Worm (Caenorhabditis elegans) whole organism, L3 larva: Measurements from ENCODE around the gene pcrg-1.

Experiments
- R02D3.7 ChIP-seq: fragments of 150-350 bp; optimal IDR thresholded peaks from 2 replicates; lab custom pipeline; 2014; ENCODE audit warnings: missing biosample characterization, missing genetic modification characterization
- ceh-16 ChIP-seq: sonication (generic microtip); optimal IDR thresholded peaks from 2 replicates; lab custom pipeline; 2017; ENCODE audit warnings: missing biosample characterization, missing genetic modification characterization
- ceh-82 ChIP-seq: fragments of 150-350 bp; optimal IDR thresholded peaks from 2 replicates; lab custom pipeline; 2014; ENCODE audit warnings: missing biosample characterization, missing genetic modification characterization
- ceh-9 ChIP-seq: sonication (generic microtip); optimal IDR thresholded peaks from 2 replicates; lab custom pipeline; 2018; ENCODE audit warnings: missing biosample characterization, missing genetic modification characterization
- daf-12 ChIP-seq: fragments of 150-350 bp; optimal IDR thresholded peaks from 2 replicates; lab custom pipeline; 2014; ENCODE audit warnings: missing biosample characterization, missing genetic modification reagents, missing genetic modification characterization
- egl-27 ChIP-seq: sonication (generic microtip); optimal IDR thresholded peaks from 4 replicates; lab custom pipeline; 2017; ENCODE audit warnings: missing biosample characterization, missing genetic modification reagents, missing genetic modification characterization
- egl-5 ChIP-seq: fragments of 150-350 bp; optimal IDR thresholded peaks from 2 replicates; lab custom pipeline; 2017; ENCODE audit warnings: missing biosample characterization, missing genetic modification reagents, missing genetic modification characterization, inconsistent platforms
- elt-2 ChIP-seq: sonication (generic microtip); optimal IDR thresholded peaks from 2 replicates; lab custom pipeline; 2016; ENCODE audit warnings: missing genetic modification reagents, mild to moderate bottlenecking, missing genetic modification characterization, missing compliant biosample characterization
- elt-3 ChIP-seq, 3 experiments: fragments of 150-350 bp in 1 of 3; sonication (generic microtip) in 2 of 3; optimal IDR thresholded peaks; 2 replicates in 2 of 3; 4 replicates in 1 of 3; lab custom pipeline; 2014 to 2017; ENCODE audit warnings: missing biosample characterization in 3 of 3, missing genetic modification characterization in 3 of 3
- eor-1 ChIP-seq, 2 experiments: fragments of 150-350 bp; optimal IDR thresholded peaks; 2 replicates each; lab custom pipeline; 2014 to 2018; ENCODE audit warnings: missing biosample characterization in 2 of 2, missing genetic modification characterization in 2 of 2
- fkh-10 ChIP-seq: sonication (generic microtip); optimal IDR thresholded peaks from 2 replicates; lab custom pipeline; 2017; ENCODE audit warnings: missing biosample characterization, missing genetic modification reagents, missing genetic modification characterization
- fos-1 ChIP-seq: fragments of 150-350 bp; optimal IDR thresholded peaks from 2 replicates; lab custom pipeline; 2014; ENCODE audit warnings: missing biosample characterization, missing genetic modification characterization
- hmg-11 ChIP-seq: sonication (generic microtip); optimal IDR thresholded peaks from 2 replicates; lab custom pipeline; 2016; ENCODE audit warnings: missing genetic modification characterization, missing compliant biosample characterization
- jun-1 ChIP-seq: fragments of 150-350 bp; optimal IDR thresholded peaks from 2 replicates; lab custom pipeline; 2014; ENCODE audit warnings: missing biosample characterization, missing genetic modification reagents, missing genetic modification characterization
- lin-15B ChIP-seq: fragments of 150-350 bp; optimal IDR thresholded peaks from 2 replicates; lab custom pipeline; 2014; ENCODE audit warnings: missing biosample characterization, missing genetic modification characterization
- lin-39 ChIP-seq: fragments of 150-350 bp; optimal IDR thresholded peaks from 2 replicates; lab custom pipeline; 2018; ENCODE audit warnings: missing biosample characterization, missing genetic modification reagents, missing genetic modification characterization
- lsy-12 ChIP-seq: sonication (generic microtip); optimal IDR thresholded peaks from 2 replicates; lab custom pipeline; 2016; ENCODE audit warnings: mild to moderate bottlenecking, missing genetic modification characterization, missing compliant biosample characterization
- mdl-1 ChIP-seq: fragments of 150-350 bp; optimal IDR thresholded peaks from 2 replicates; lab custom pipeline; 2014; ENCODE audit warnings: missing biosample characterization, missing genetic modification characterization
- nfya-1 ChIP-seq: sonication (generic microtip); optimal IDR thresholded peaks from 2 replicates; lab custom pipeline; 2017; ENCODE audit warnings: missing genetic modification characterization, mild to moderate bottlenecking, missing compliant biosample characterization, antibody characterized with exemption, moderate library complexity; ENCODE audit not compliant: insufficient read depth
- nhr-11 ChIP-seq: fragments of 150-350 bp; optimal IDR thresholded peaks from 2 replicates; lab custom pipeline; 2014; ENCODE audit warnings: missing biosample characterization, missing genetic modification characterization
- nhr-237 ChIP-seq: fragments of 150-350 bp; optimal IDR thresholded peaks from 2 replicates; lab custom pipeline; 2014; ENCODE audit warnings: missing biosample characterization, missing genetic modification characterization
- nhr-25 ChIP-seq: sonication (generic microtip); optimal IDR thresholded peaks from 2 replicates; lab custom pipeline; 2017; ENCODE audit warnings: missing biosample characterization, missing genetic modification characterization
- nhr-28 ChIP-seq: fragments of 150-350 bp; optimal IDR thresholded peaks from 2 replicates; lab custom pipeline; 2014; ENCODE audit warnings: missing biosample characterization, missing genetic modification characterization
- nhr-43 ChIP-seq: sonication (generic microtip); optimal IDR thresholded peaks from 2 replicates; lab custom pipeline; 2016; ENCODE audit warnings: mild to moderate bottlenecking, missing genetic modification characterization, missing compliant biosample characterization; ENCODE audit not compliant: poor library complexity, severe bottlenecking
- nhr-67 ChIP-seq: fragments of 150-350 bp; optimal IDR thresholded peaks from 2 replicates; lab custom pipeline; 2014; ENCODE audit warnings: missing biosample characterization, missing genetic modification characterization
- nhr-76 ChIP-seq: fragments of 150-350 bp; sonication (generic microtip); optimal IDR thresholded peaks from 5 replicates; lab custom pipeline; 2014; ENCODE audit warnings: missing biosample characterization, missing genetic modification characterization
- nhr-77 ChIP-seq: fragments of 150-350 bp; optimal IDR thresholded peaks from 2 replicates; lab custom pipeline; 2014; ENCODE audit warnings: missing biosample characterization, missing genetic modification characterization
- pha-4 ChIP-seq: fragments of 150-350 bp; optimal IDR thresholded peaks from 2 replicates; lab custom pipeline; 2014; ENCODE audit warnings: missing biosample characterization, missing genetic modification reagents, missing genetic modification characterization
- pqm-1 ChIP-seq: fragments of 150-350 bp; optimal IDR thresholded peaks from 2 replicates; lab custom pipeline; 2017; ENCODE audit warnings: missing biosample characterization, missing genetic modification characterization, inconsistent platforms
- sea-2 ChIP-seq: fragments of 150-350 bp; sonication (generic microtip); optimal IDR thresholded peaks from 4 replicates; lab custom pipeline; 2014; ENCODE audit warnings: missing biosample characterization, missing genetic modification reagents, missing genetic modification characterization
- snpc-4 ChIP-seq: fragments of 150-350 bp; optimal IDR thresholded peaks from 2 replicates; lab custom pipeline; 2014; ENCODE audit warnings: missing biosample characterization, missing genetic modification characterization
- unc-39 ChIP-seq: sonication (generic microtip); optimal IDR thresholded peaks from 4 replicates; lab custom pipeline; 2017; ENCODE audit warnings: missing biosample characterization, missing genetic modification characterization
- unc-62 ChIP-seq: fragments of 150-350 bp; sonication (generic microtip); optimal IDR thresholded peaks from 4 replicates; lab custom pipeline; 2014; ENCODE audit warnings: missing biosample characterization, missing genetic modification reagents, missing genetic modification characterization
- zag-1 ChIP-seq: fragments of 150-350 bp; optimal IDR thresholded peaks from 2 replicates; lab custom pipeline; 2014; ENCODE audit warnings: missing biosample characterization, missing genetic modification characterization
- ztf-11 ChIP-seq: fragments of 150-350 bp; optimal IDR thresholded peaks from 2 replicates; lab custom pipeline; 2014; ENCODE audit warnings: missing biosample characterization, missing genetic modification characterization
- ztf-4 ChIP-seq: fragments of 150-350 bp; optimal IDR thresholded peaks from 2 replicates; lab custom pipeline; 2014; ENCODE audit warnings: missing biosample characterization, missing genetic modification characterization

pcrg-1 gene

ce11 chrII:7174843-7175242, 25.5 kb upstream of the pcrg-1 start, which contains the start of gene glc-4:
glc-4 (minus strand) TSS chrII:7174943.
- TF ChIP-seq nhr-76 (tag; lab: Kevin White, UChicago) (no peak), mdl-1 (tag; lab: Kevin White, UChicago) (no peak), pqm-1 (tag; lab: Kevin White, UChicago) (no peak), ztf-11 (tag; lab: Kevin White, UChicago) (no peak), nhr-237 (tag; lab: Kevin White, UChicago) (no peak), elt-2 (no peak), snpc-4 (tag; lab: Kevin White, UChicago) (no peak), fos-1 (tag; lab: Kevin White, UChicago) (no peak), lsy-12 (tag; lab: Kevin White, UChicago) (no peak), ceh-9 (tag; lab: Kevin White, UChicago) (no peak), egl-5 (no peak), ceh-82 (tag; lab: Kevin White, UChicago) (no peak), lin-39 (tag; lab: Kevin White, UChicago) (no peak), R02D3.7 (tag; lab: Kevin White, UChicago) (no peak), hmg-11 (tag; lab: Kevin White, UChicago) (no peak), nhr-11 (tag; lab: Kevin White, UChicago) (no peak), elt-3 (tag; optimal IDR thresholded peaks at IDR 0.05; lab: Kevin White, UChicago) (no peak), nhr-43 (tag; lab: Kevin White, UChicago) (no peak), nhr-67 (tag; lab: Kevin White, UChicago) (no peak), ceh-16 (tag; lab: Kevin White, UChicago) (no peak)

ce11 chrII:7176108-7176507, 24.2 kb upstream of the pcrg-1 start:
- TF ChIP-seq fkh-10 (GFP tag; lab: Kevin White, UChicago) (peak; percentile 15), egl-27 (tag; lab: Kevin White, UChicago) (no peak)

ce11 chrII:7182630-7183029, 17.7 kb upstream of the pcrg-1 start:
- TF ChIP-seq nfya-1 (tag; lab: Kevin White, UChicago) (peak; percentile 58), ztf-11 (tag; lab: Kevin White, UChicago) (no peak), unc-39 (no peak), sea-2 (GFP tag; lab: Kevin White, UChicago) (no peak), lsy-12 (tag; lab: Kevin White, UChicago) (no peak), zag-1 (no peak), ztf-4 (tag; lab: Kevin White, UChicago) (no peak), hmg-11 (tag; lab: Kevin White, UChicago) (peak; percentile 57), nhr-43 (tag; lab: Kevin White, UChicago) (no peak), lin-15B (tag; lab: Kevin White, UChicago) (no peak), eor-1 (tag; optimal IDR thresholded peaks at IDR 0.05; lab: Kevin White, UChicago) (no peak), unc-62 (GFP tag; lab: Kevin White, UChicago) (no peak), jun-1 (tag; lab: Kevin White, UChicago) (no peak), nhr-77 (no peak), fkh-10 (GFP tag; lab: Kevin White, UChicago) (peak; percentile 72), snpc-4 (tag; lab: Kevin White, UChicago) (no peak), elt-3 (tag; optimal IDR thresholded peaks at IDR 0.05; lab: Kevin White, UChicago) (no peak), nhr-11 (tag; lab: Kevin White, UChicago) (no peak), pha-4 (tag; lab: Kevin White, UChicago) (no peak), nhr-25 (tag; lab: Kevin White, UChicago) (no peak), daf-12 (no peak), nhr-28 (tag; lab: Kevin White, UChicago) (no peak)
